Worm (Caenorhabditis elegans) whole organism, L4/young adult: ENCODE measurements around the gene haf-2.

Source experiments
- W03F9.2 ChIP-seq: fragments of 150-350 bp; optimal IDR thresholded peaks from 2 replicates; lab custom pipeline; 2014; ENCODE audit warnings: missing biosample characterization, missing genetic modification characterization
- dao-5 ChIP-seq: sonication (generic microtip); optimal IDR thresholded peaks from 2 replicates; lab custom pipeline; 2016; ENCODE audit warnings: missing genotype, missing genetic modification characterization, moderate library complexity, missing compliant biosample characterization
- him-1 ChIP-seq: sonication (generic microtip); optimal IDR thresholded peaks from 2 replicates; lab custom pipeline; 2016; ENCODE audit warnings: missing genotype, missing genetic modification reagents, missing genetic modification characterization, missing compliant biosample characterization

The haf-2 gene

DNA sequence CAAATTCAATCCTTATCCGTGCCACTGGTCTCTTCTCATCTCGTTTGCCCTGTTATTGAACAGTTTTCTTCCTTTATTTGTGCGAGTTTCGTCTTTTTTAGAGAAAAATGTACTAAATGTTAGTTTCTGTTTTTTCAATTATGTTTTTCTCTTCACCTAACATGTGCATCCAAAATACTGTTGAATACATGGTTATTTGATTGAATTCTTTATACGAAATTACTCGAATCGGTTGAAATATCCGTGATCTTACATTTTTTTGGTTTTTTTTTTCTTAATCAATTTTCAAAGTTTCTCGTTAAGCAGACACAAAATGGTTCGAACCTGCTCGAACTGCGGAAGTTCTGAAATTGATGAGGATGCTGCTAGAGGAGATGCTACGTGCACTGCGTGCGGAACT is 50.7 kb downstream of the haf-2 start, which contains the start of gene brf-1:
Gene brf-1 (plus strand): TSS at position 301 of the 400 bp plus-strand sequence.
- no peak for TF ChIP-seq him-1
- TF ChIP-seq W03F9.2 = no peak
- no peak for TF ChIP-seq dao-5 (tag; lab: Kevin White, UChicago)
